Fruit fly (Drosophila melanogaster) whole organism, prepupa: ENCODE measurements around the gene Cdc6.

Experiments
- CG6163 ChIP-seq: fragments of 200-800 bp; sonication (Bioruptor generic); IDR thresholded peaks from 3 replicates; pipeline ENCODE4 v1.3.6; 2022; ENCODE audit warnings: missing biosample characterization, missing genetic modification characterization
- Hr4 ChIP-seq: fragments of 200-800 bp; sonication (Bioruptor generic); optimal IDR thresholded peaks from 3 replicates; lab custom pipeline; 2016; ENCODE audit warnings: missing biosample characterization, missing genetic modification characterization
- Met ChIP-seq: fragments of 200-800 bp; sonication (Bioruptor generic); optimal IDR thresholded peaks from 3 replicates; lab custom pipeline; 2016; ENCODE audit warnings: missing biosample characterization, missing genetic modification characterization
- Sox102F ChIP-seq: fragments of 200-800 bp; sonication (Bioruptor generic); optimal IDR thresholded peaks from 2 replicates; lab custom pipeline; 2016; ENCODE audit warnings: missing biosample characterization, mild to moderate bottlenecking, missing genetic modification characterization
- achi ChIP-seq: fragments of 200-800 bp; sonication (Bioruptor generic); optimal IDR thresholded peaks from 3 replicates; lab custom pipeline; 2016; ENCODE audit warnings: missing biosample characterization, missing genetic modification characterization
- fd85E ChIP-seq: fragments of 200-800 bp; sonication (Bioruptor generic); optimal IDR thresholded peaks from 3 replicates; lab custom pipeline; 2016; ENCODE audit warnings: missing biosample characterization, missing genetic modification characterization

dm6 chr3L:8675545-8676084, 41.7 kb upstream of the Cdc6 start, which contains the start of gene hry:
- TF ChIP-seq fd85E (GFP tag; lab: Kevin White, UChicago) (peak; percentile 59), CG6163 (GFP tag; lab: Robert Waterston, UW) (peak; percentile 37; the same call in 1 of the 3 replicates), Hr4 (no peak), Met (peak; percentile 41), Sox102F (GFP tag; lab: Kevin White, UChicago) (peak; percentile 59), achi (GFP tag; lab: Kevin White, UChicago) (peak; percentile 19)
